Fruit fly (Drosophila melanogaster): ENCODE results near the gene CG3402.

The CG3402 gene

DNA sequence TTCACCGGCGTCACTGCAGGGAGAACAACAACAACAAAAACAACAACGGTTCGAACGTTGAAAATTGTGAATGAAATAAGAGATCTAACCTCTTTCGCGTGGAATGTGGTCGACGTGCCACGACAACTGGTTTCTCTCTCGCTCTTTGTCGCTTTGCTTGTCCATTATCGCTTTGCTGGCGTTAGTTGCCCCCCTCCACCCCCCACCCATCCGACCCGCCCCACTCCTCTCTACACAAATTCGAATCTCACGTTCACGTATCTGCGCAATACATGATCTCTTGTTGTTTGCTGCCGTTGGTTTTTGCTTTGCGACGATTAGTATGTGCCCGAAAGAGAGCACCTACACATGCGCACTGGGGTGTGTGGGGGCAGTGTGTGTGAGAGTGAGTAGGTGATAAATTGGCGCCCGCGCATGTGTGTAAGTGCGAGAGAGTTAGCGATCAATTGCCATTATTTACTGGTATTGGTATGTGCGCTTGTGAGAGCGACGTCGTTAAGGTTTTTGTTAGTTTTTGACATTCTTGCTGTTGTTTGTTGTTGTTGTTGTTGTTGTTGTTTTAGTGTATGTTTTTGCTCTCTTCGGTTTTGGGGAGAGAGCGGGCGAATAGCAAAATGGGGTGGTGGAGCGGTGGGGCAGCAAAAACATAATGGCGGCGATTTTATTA lies 36.1 kb downstream of the CG3402 start (continued):
- TF ChIP-seq Elba2 (GFP tag; optimal IDR thresholded peaks at IDR 0.05) (no peak), ara (GFP tag; IDR thresholded peaks at IDR 0.05) (no peak), CG15696 (tag; optimal IDR thresholded peaks at IDR 0.05) (no peak), rib (GFP tag; IDR thresholded peaks at IDR 0.05) (peak; percentile 84; the same call in 1 of the 2 replicates), cwo (GFP tag; optimal IDR thresholded peaks at IDR 0.05) (peak; percentile 78), CG16779 (GFP tag; IDR thresholded peaks at IDR 0.05) (no peak), CG1233 (GFP tag; optimal IDR thresholded peaks at IDR 0.05) (no peak), Xbp1 (GFP tag; optimal IDR thresholded peaks at IDR 0.05) (no peak), hb (GFP tag; IDR thresholded peaks at IDR 0.05; ENCODE audit: partially characterized antibody) (no peak), dimm (GFP tag; IDR thresholded peaks at IDR 0.05) (no peak), Gug (GFP tag; IDR thresholded peaks at IDR 0.05) (no peak), Hr3 (GFP tag; optimal IDR thresholded peaks at IDR 0.05) (no peak), Ssrp (tag; optimal IDR thresholded peaks at IDR 0.05) (no peak), E2f1 (GFP tag; IDR thresholded peaks at IDR 0.05) (no peak), eyg (GFP tag; optimal IDR thresholded peaks at IDR 0.05) (no peak), otp (GFP tag; IDR thresholded peaks at IDR 0.05) (no peak), Chrac-16 (GFP tag; optimal IDR thresholded peaks at IDR 0.05) (no peak), CG6765 (GFP tag; optimal IDR thresholded peaks at IDR 0.05) (no peak), sim (GFP tag; IDR thresholded peaks at IDR 0.05) (no peak), MESR4 (GFP tag; optimal IDR thresholded peaks at IDR 0.05) (no peak), CG17912 (GFP tag; optimal IDR thresholded peaks at IDR 0.05) (no peak), CG13123 (GFP tag; optimal IDR thresholded peaks at IDR 0.05) (no peak), abd-A (tag; optimal IDR thresholded peaks at IDR 0.05) (peak; percentile 98), fd102C (GFP tag; optimal IDR thresholded peaks at IDR 0.05) (no peak), fd3F (GFP tag; optimal IDR thresholded peaks at IDR 0.05) (no peak), nmo (GFP tag; optimal IDR thresholded peaks at IDR 0.05) (no peak), kay (GFP tag; optimal IDR thresholded peaks at IDR 0.05) (peak; percentile 42), CG15601 (tag; optimal IDR thresholded peaks at IDR 0.05) (no peak), CG7271 (tag; optimal IDR thresholded peaks at IDR 0.05) (no peak), CHES-1-like (GFP tag; optimal IDR thresholded peaks at IDR 0.05) (no peak), gem (tag; optimal IDR thresholded peaks at IDR 0.05) (no peak), YL-1 (GFP tag; optimal IDR thresholded peaks at IDR 0.05) (no peak), tap (tag; optimal IDR thresholded peaks at IDR 0.05) (peak; percentile 43), CG11093 (GFP tag; IDR thresholded peaks at IDR 0.05) (no peak), hkb (optimal IDR thresholded peaks at IDR 0.05) (no peak), hkb (GFP tag; IDR thresholded peaks at IDR 0.05) (no peak), repo (GFP tag; optimal IDR thresholded peaks at IDR 0.05) (no peak), lmd (GFP tag; IDR thresholded peaks at IDR 0.05) (no peak), Mes4 (GFP tag; optimal IDR thresholded peaks at IDR 0.05) (no peak), Sox102F (GFP tag; optimal IDR thresholded peaks at IDR 0.05) (no peak), CG2712 (tag; optimal IDR thresholded peaks at IDR 0.05) (peak; percentile 93), tna (GFP tag; IDR thresholded peaks at IDR 0.05; ENCODE audit: partially characterized antibody) (no peak; the same call in 1 of the 2 replicates), oc (tag; optimal IDR thresholded peaks at IDR 0.05) (peak; percentile 22), lilli (GFP tag; optimal IDR thresholded peaks at IDR 0.05) (no peak), CG1832 (GFP tag; optimal IDR thresholded peaks at IDR 0.05) (peak; percentile 60), Taf1 (GFP tag; IDR thresholded peaks at IDR 0.05) (no peak), unc-4 (GFP tag; IDR thresholded peaks at IDR 0.05; ENCODE audit: partially characterized antibody) (peak; percentile 48; the same call in 1 of the 2 replicates), Asciz (GFP tag; optimal IDR thresholded peaks at IDR 0.05) (no peak), CG34422 (GFP tag; IDR thresholded peaks at IDR 0.05) (no peak), CG8765 (GFP tag; IDR thresholded peaks at IDR 0.05) (peak; percentile 87)

Data from whole organism, embryonic.